Fruit fly (Drosophila melanogaster) whole organism, embryonic: Measurements from ENCODE around the gene ast.
A peak's percentile ranks its signal among the peaks of the same experiment; 100 is the strongest.

ENCODE experiments used
- BtbVII ChIP-seq: fragments of 200-800 bp; sonication (Bioruptor generic); optimal IDR thresholded peaks from 3 replicates; lab custom pipeline; 2017; ENCODE audit warnings: missing biosample characterization, mild to moderate bottlenecking, missing genetic modification characterization
- CG10274 ChIP-seq: fragments of 200-800 bp; sonication (Bioruptor generic); optimal IDR thresholded peaks from 3 replicates; lab custom pipeline; 2017; ENCODE audit warnings: missing biosample characterization, mild to moderate bottlenecking, missing genetic modification characterization
- CG10431 ChIP-seq: fragments of 200-800 bp; sonication (Bioruptor generic); optimal IDR thresholded peaks from 3 replicates; lab custom pipeline; 2018; ENCODE audit warnings: missing biosample characterization, mild to moderate bottlenecking, missing genetic modification characterization
- CG11398 ChIP-seq: fragments of 200-800 bp; sonication (Bioruptor generic); optimal IDR thresholded peaks from 2 replicates; lab custom pipeline; 2016; ENCODE audit warnings: missing biosample characterization, missing genetic modification characterization
- CG11695 ChIP-seq: fragments of 200-800 bp; sonication (Bioruptor generic); IDR thresholded peaks from 3 replicates; pipeline ENCODE4 v1.3.6; 2022; ENCODE audit warnings: missing biosample characterization, missing genetic modification characterization
- CG13894 ChIP-seq: fragments of 200-800 bp; sonication (Bioruptor generic); optimal IDR thresholded peaks from 3 replicates; lab custom pipeline; 2018; ENCODE audit warnings: missing biosample characterization, mild to moderate bottlenecking, missing genetic modification characterization, moderate library complexity
- CG15269 ChIP-seq: fragments of 200-800 bp; sonication (Bioruptor generic); optimal IDR thresholded peaks from 2 replicates; lab custom pipeline; 2018; ENCODE audit warnings: missing biosample characterization, mild to moderate bottlenecking, missing genetic modification characterization, moderate library complexity
- CG1602 ChIP-seq: fragments of 200-800 bp; sonication (Bioruptor generic); optimal IDR thresholded peaks from 3 replicates; lab custom pipeline; 2016; ENCODE audit warnings: missing biosample characterization, missing genetic modification characterization
- CG17385 ChIP-seq: fragments of 200-800 bp; sonication (Bioruptor generic); optimal IDR thresholded peaks from 3 replicates; lab custom pipeline; 2018; ENCODE audit warnings: missing biosample characterization, mild to moderate bottlenecking, missing genetic modification characterization
- CG17612 ChIP-seq: fragments of 200-800 bp; sonication (Bioruptor generic); IDR thresholded peaks from 2 replicates; pipeline ENCODE4 v1.3.6; 2022; ENCODE audit warnings: missing biosample characterization, missing genetic modification characterization
- CG18619 ChIP-seq: fragments of 200-800 bp; sonication (Bioruptor generic); optimal IDR thresholded peaks from 3 replicates; lab custom pipeline; 2017; ENCODE audit warnings: missing biosample characterization, mild to moderate bottlenecking, missing genetic modification characterization
- CG2889 ChIP-seq: fragments of 200-800 bp; sonication (Bioruptor generic); IDR thresholded peaks from 3 replicates; pipeline ENCODE4 v1.3.6; 2022; ENCODE audit warnings: missing biosample characterization, missing genetic modification characterization
- CG31388 ChIP-seq: fragments of 200-800 bp; sonication (Bioruptor generic); optimal IDR thresholded peaks from 2 replicates; lab custom pipeline; 2016; ENCODE audit warnings: missing biosample characterization, missing genetic modification characterization
- CG32532 ChIP-seq: fragments of 200-800 bp; sonication (Bioruptor generic); IDR thresholded peaks from 2 replicates; pipeline ENCODE4 v1.3.6; 2022; ENCODE audit warnings: missing biosample characterization, missing genetic modification characterization
- CG3281 ChIP-seq: fragments of 200-800 bp; sonication (Bioruptor generic); optimal IDR thresholded peaks from 3 replicates; lab custom pipeline; 2017; ENCODE audit warnings: missing biosample characterization, mild to moderate bottlenecking, missing genetic modification characterization
- CG42726 ChIP-seq: fragments of 200-800 bp; sonication (Bioruptor generic); IDR thresholded peaks from 2 replicates; pipeline ENCODE4 v1.3.6; 2022; ENCODE audit warnings: missing biosample characterization, missing genetic modification characterization; ENCODE audit not compliant: partially characterized antibody
- CG4730 ChIP-seq: fragments of 200-800 bp; sonication (Bioruptor generic); IDR thresholded peaks from 2 replicates; pipeline ENCODE4 v1.3.6; 2022; ENCODE audit warnings: missing biosample characterization, missing genetic modification characterization
- CG6272 ChIP-seq: fragments of 200-800 bp; sonication (Bioruptor generic); IDR thresholded peaks from 2 replicates; pipeline ENCODE4 v1.3.6; 2022; ENCODE audit warnings: missing biosample characterization, missing genetic modification characterization
- CG7372 ChIP-seq: fragments of 200-800 bp; sonication (Bioruptor generic); IDR thresholded peaks from 2 replicates; pipeline ENCODE4 v1.3.6; 2022; ENCODE audit warnings: missing biosample characterization, missing genetic modification characterization
- CG8359 ChIP-seq: fragments of 200-800 bp; sonication (Bioruptor generic); optimal IDR thresholded peaks from 2 replicates; lab custom pipeline; 2017; ENCODE audit warnings: missing biosample characterization, mild to moderate bottlenecking, missing genetic modification characterization, borderline replicate concordance
- CG9797 ChIP-seq: fragments of 200-800 bp; sonication (Bioruptor generic); optimal IDR thresholded peaks from 3 replicates; lab custom pipeline; 2018; ENCODE audit warnings: missing biosample characterization, mild to moderate bottlenecking, missing genetic modification characterization
- Dad ChIP-seq: fragments of 200-800 bp; sonication (Bioruptor generic); optimal IDR thresholded peaks from 3 replicates; lab custom pipeline; 2016; ENCODE audit warnings: missing biosample characterization, missing genetic modification characterization
- Doc3 ChIP-seq: fragments of 200-800 bp; sonication (Bioruptor generic); IDR thresholded peaks from 3 replicates; pipeline ENCODE4 v1.3.6; 2022; ENCODE audit warnings: missing biosample characterization, missing genetic modification characterization; ENCODE audit not compliant: partially characterized antibody
- Elba2 ChIP-seq: fragments of 200-800 bp; sonication (Bioruptor generic); optimal IDR thresholded peaks from 3 replicates; lab custom pipeline; 2016; ENCODE audit warnings: missing biosample characterization, missing genetic modification characterization
- Ets97D ChIP-seq: fragments of 200-800 bp; sonication (Bioruptor generic); optimal IDR thresholded peaks from 3 replicates; lab custom pipeline; 2016; ENCODE audit warnings: missing biosample characterization, missing genetic modification characterization
- Hey ChIP-seq: fragments of 200-800 bp; sonication (Bioruptor generic); optimal IDR thresholded peaks from 3 replicates; lab custom pipeline; 2018; ENCODE audit warnings: missing biosample characterization, mild to moderate bottlenecking, missing genetic modification characterization
- Lim3 ChIP-seq: fragments of 200-800 bp; sonication (Bioruptor generic); IDR thresholded peaks from 2 replicates; pipeline ENCODE4 v1.3.6; 2022; ENCODE audit warnings: missing biosample characterization, missing genetic modification characterization
- MBD-R2 ChIP-seq: fragments of 200-800 bp; sonication (Bioruptor generic); IDR thresholded peaks from 2 replicates; pipeline ENCODE4 v1.3.6; 2022; ENCODE audit warnings: missing biosample characterization, missing genetic modification characterization
- Nf-YA ChIP-seq: fragments of 200-800 bp; sonication (Bioruptor generic); IDR thresholded peaks from 2 replicates; pipeline ENCODE4 v1.3.6; 2022; ENCODE audit warnings: missing biosample characterization, missing genetic modification characterization
- Ptx1 ChIP-seq: fragments of 200-800 bp; sonication (Bioruptor generic); IDR thresholded peaks from 2 replicates; pipeline ENCODE4 v1.3.6; 2022; ENCODE audit warnings: missing biosample characterization, missing genetic modification characterization
- Sry-δ ChIP-seq: fragments of 200-800 bp; sonication (Bioruptor generic); optimal IDR thresholded peaks from 2 replicates; lab custom pipeline; 2016; ENCODE audit warnings: missing biosample characterization, missing genetic modification characterization
- Taf1 ChIP-seq: fragments of 200-800 bp; sonication (Bioruptor generic); IDR thresholded peaks from 2 replicates; pipeline ENCODE4 v1.3.6; 2022; ENCODE audit warnings: missing biosample characterization, missing genetic modification characterization
- ab ChIP-seq: fragments of 200-800 bp; sonication (Bioruptor generic); optimal IDR thresholded peaks from 2 replicates; lab custom pipeline; 2016; ENCODE audit warnings: missing biosample characterization, missing genetic modification characterization
- corto ChIP-seq: fragments of 200-800 bp; sonication (Bioruptor generic); optimal IDR thresholded peaks from 2 replicates; lab custom pipeline; 2016; ENCODE audit warnings: missing biosample characterization, mild to moderate bottlenecking, missing genetic modification characterization, moderate library complexity
- dan ChIP-seq: fragments of 200-800 bp; sonication (Bioruptor generic); IDR thresholded peaks from 2 replicates; pipeline ENCODE4 v1.3.6; 2022; ENCODE audit warnings: missing biosample characterization, missing genetic modification characterization
- dm ChIP-seq: fragments of 200-800 bp; sonication (Bioruptor generic); optimal IDR thresholded peaks from 3 replicates; lab custom pipeline; 2016; ENCODE audit warnings: missing biosample characterization, missing genetic modification characterization
- ems ChIP-seq: fragments of 200-800 bp; sonication (Bioruptor generic); optimal IDR thresholded peaks from 3 replicates; lab custom pipeline; 2016; ENCODE audit warnings: missing biosample characterization, missing genetic modification characterization
- gcm ChIP-seq: fragments of 200-800 bp; sonication (Bioruptor generic); optimal IDR thresholded peaks from 2 replicates; lab custom pipeline; 2019; ENCODE audit warnings: missing biosample characterization, mild to moderate bottlenecking, missing genetic modification characterization, moderate library complexity
- inv ChIP-seq: fragments of 200-800 bp; sonication (Bioruptor generic); IDR thresholded peaks from 2 replicates; pipeline ENCODE4 v1.3.6; 2022; ENCODE audit warnings: missing biosample characterization, missing genetic modification characterization; ENCODE audit not compliant: partially characterized antibody
- mam ChIP-seq: fragments of 200-800 bp; sonication (Bioruptor generic); optimal IDR thresholded peaks from 3 replicates; lab custom pipeline; 2016; ENCODE audit warnings: missing biosample characterization, missing genetic modification characterization
- oc ChIP-seq: fragments of 200-800 bp; sonication (Bioruptor generic); optimal IDR thresholded peaks from 2 replicates; lab custom pipeline; 2018; ENCODE audit warnings: missing biosample characterization, mild to moderate bottlenecking, missing genetic modification characterization, moderate library complexity
- odd ChIP-seq: fragments of 200-800 bp; sonication (Bioruptor generic); optimal IDR thresholded peaks from 2 replicates; lab custom pipeline; 2017; ENCODE audit warnings: missing biosample characterization, mild to moderate bottlenecking, missing genetic modification characterization
- pum ChIP-seq: fragments of 200-800 bp; sonication (Bioruptor generic); optimal IDR thresholded peaks from 2 replicates; lab custom pipeline; 2016; ENCODE audit warnings: missing biosample characterization, missing genetic modification characterization
- row ChIP-seq: fragments of 200-800 bp; sonication (Bioruptor generic); IDR thresholded peaks from 3 replicates; pipeline ENCODE4 v1.3.6; 2022; ENCODE audit warnings: missing biosample characterization, missing genetic modification characterization
- sima ChIP-seq: fragments of 200-800 bp; sonication (Bioruptor generic); optimal IDR thresholded peaks from 2 replicates; lab custom pipeline; 2016; ENCODE audit warnings: missing biosample characterization, missing genetic modification characterization
- so ChIP-seq: fragments of 200-800 bp; sonication (Bioruptor generic); IDR thresholded peaks from 3 replicates; pipeline ENCODE4 v1.3.6; 2022; ENCODE audit warnings: missing biosample characterization, missing genetic modification characterization
- sob ChIP-seq: fragments of 200-800 bp; sonication (Bioruptor generic); IDR thresholded peaks from 2 replicates; pipeline ENCODE4 v1.3.6; 2022; ENCODE audit warnings: missing biosample characterization, missing genetic modification characterization
- sug ChIP-seq: fragments of 200-800 bp; optimal IDR thresholded peaks from 2 replicates; lab custom pipeline; 2019; ENCODE audit warnings: missing biosample characterization, mild to moderate bottlenecking, missing genetic modification characterization, moderate library complexity
- tio ChIP-seq: fragments of 200-800 bp; sonication (Bioruptor generic); optimal IDR thresholded peaks from 2 replicates; lab custom pipeline; 2017; ENCODE audit warnings: missing biosample characterization, missing genetic modification characterization, inconsistent platforms
- unc-4 ChIP-seq: fragments of 200-800 bp; sonication (Bioruptor generic); IDR thresholded peaks from 2 replicates; pipeline ENCODE4 v1.3.6; 2022; ENCODE audit warnings: missing biosample characterization, missing genetic modification characterization; ENCODE audit not compliant: partially characterized antibody
- zfh2 ChIP-seq: fragments of 200-800 bp; sonication (Bioruptor generic); optimal IDR thresholded peaks from 2 replicates; lab custom pipeline; 2016; ENCODE audit warnings: missing biosample characterization, missing genetic modification characterization

ast gene

dm6 chr2L:1077469-1077993, at the start of gene ast, which contains the start of gene S (continued):
- TF ChIP-seq Dad (GFP tag; lab: Kevin White, UChicago) (peak; percentile 11), CG4730 (GFP tag; lab: Robert Waterston, UW) (no peak), BtbVII (GFP tag; lab: Kevin White, UChicago) (peak; percentile 33), CG32532 (GFP tag; lab: Robert Waterston, UW) (peak; percentile 37; the same call in 1 of the 2 replicates), CG17612 (GFP tag; lab: Robert Waterston, UW) (no peak), dan (GFP tag; lab: Robert Waterston, UW) (no peak), CG13894 (tag; lab: Kevin White, UChicago) (peak; percentile 53), Elba2 (GFP tag; lab: Kevin White, UChicago) (no peak), CG10274 (GFP tag; lab: Kevin White, UChicago) (no peak), Lim3 (GFP tag; lab: Robert Waterston, UW) (no peak), odd (GFP tag; lab: Kevin White, UChicago) (no peak), ems (no peak), CG1602 (no peak), dm (peak; percentile 93), pum (GFP tag; lab: Kevin White, UChicago) (peak; percentile 0), CG3281 (no peak), CG42726 (GFP tag; lab: Robert Waterston, UW) (peak; percentile 99), sob (peak; percentile 63), CG17385 (GFP tag; lab: Kevin White, UChicago) (no peak), inv (GFP tag; lab: Robert Waterston, UW) (peak; percentile 97), Hey (tag; lab: Kevin White, UChicago) (no peak), CG10431 (GFP tag; lab: Kevin White, UChicago) (no peak), CG8359 (GFP tag; lab: Kevin White, UChicago) (no peak), CG11695 (GFP tag; lab: Robert Waterston, UW) (no peak), unc-4 (GFP tag; lab: Robert Waterston, UW) (peak; percentile 98), sug (peak; percentile 40), oc (tag; lab: Kevin White, UChicago) (no peak), Sry-δ (GFP tag; lab: Kevin White, UChicago) (peak; percentile 99), sima (GFP tag; lab: Kevin White, UChicago) (no peak), Ptx1 (GFP tag; lab: Robert Waterston, UW) (0 out of 2 replicates have a peak, but pooled peaks have one; percentile 17), MBD-R2 (GFP tag; lab: Robert Waterston, UW) (peak; percentile 90), CG18619 (GFP tag; lab: Kevin White, UChicago) (peak; percentile 2), mam (GFP tag; lab: Kevin White, UChicago) (peak; percentile 44), Doc3 (peak; percentile 91), CG15269 (tag; lab: Kevin White, UChicago) (no peak), tio (GFP tag; lab: Kevin White, UChicago) (no peak), CG9797 (GFP tag; lab: Kevin White, UChicago) (peak; percentile 99), so (GFP tag; lab: Robert Waterston, UW) (peak; percentile 41; the same call in 1 of the 3 replicates), CG2889 (GFP tag; lab: Robert Waterston, UW) (no peak), Taf1 (GFP tag; lab: Robert Waterston, UW) (no peak), corto (GFP tag; lab: Kevin White, UChicago) (no peak), CG11398 (GFP tag; lab: Kevin White, UChicago) (peak; percentile 8), row (GFP tag; lab: Robert Waterston, UW) (peak; percentile 68), zfh2 (GFP tag; lab: Kevin White, UChicago) (no peak), CG6272 (GFP tag; lab: Robert Waterston, UW) (peak; percentile 29; the same call in 1 of the 2 replicates), Nf-YA (GFP tag; lab: Robert Waterston, UW) (peak; percentile 56; the same call in 1 of the 2 replicates), gcm (peak; percentile 76), ab (no peak), CG7372 (GFP tag; lab: Robert Waterston, UW) (no peak), Ets97D (peak; percentile 85), CG31388 (no peak)
